Fruit fly (Drosophila melanogaster): ENCODE results near the gene CG31211.

The CG31211 gene

dm6 chr3R:11969217-11969616 is 19.7 kb downstream of the CG31211 start:
- peak; percentile 25 for TF ChIP-seq Hr96 (GFP tag; optimal IDR thresholded peaks at IDR 0.05)
- peak; percentile 29 for TF ChIP-seq CG11617 (GFP tag; optimal IDR thresholded peaks at IDR 0.05)
- TF ChIP-seq toe (GFP tag; optimal IDR thresholded peaks at IDR 0.05), result peak; percentile 6
- no peak for TF ChIP-seq Clk (GFP tag; optimal IDR thresholded peaks at IDR 0.05)
- TF ChIP-seq CG7045 (GFP tag; optimal IDR thresholded peaks at IDR 0.05), result peak; percentile 15
- TF ChIP-seq CG12768 (GFP tag; optimal IDR thresholded peaks at IDR 0.05), result peak; percentile 8
- TF ChIP-seq CG33017 (tag; optimal IDR thresholded peaks at IDR 0.05), result peak; percentile 46
- peak; percentile 17 for TF ChIP-seq CG14711 (tag; optimal IDR thresholded peaks at IDR 0.05)
- TF ChIP-seq cic (GFP tag; optimal IDR thresholded peaks at IDR 0.05), result peak; percentile 38
- TF ChIP-seq CG5204 (GFP tag; optimal IDR thresholded peaks at IDR 0.05), result peak; percentile 3
- TF ChIP-seq CG7101 (tag; optimal IDR thresholded peaks at IDR 0.05), result peak; percentile 48
- no peak for TF ChIP-seq tj (GFP tag; optimal IDR thresholded peaks at IDR 0.05)
- TF ChIP-seq bab1 (GFP tag; optimal IDR thresholded peaks at IDR 0.05), result no peak
- TF ChIP-seq cnc (optimal IDR thresholded peaks at IDR 0.05), result no peak
- TF ChIP-seq CG1620 (GFP tag; optimal IDR thresholded peaks at IDR 0.05), result no peak
- no peak for TF ChIP-seq pad (GFP tag; optimal IDR thresholded peaks at IDR 0.05)
- TF ChIP-seq Mnt (GFP tag; optimal IDR thresholded peaks at IDR 0.05), result no peak
- no peak for TF ChIP-seq ovo (GFP tag; optimal IDR thresholded peaks at IDR 0.05)

dm6 chr3R:11971394-11971793 is 21.9 kb downstream of the CG31211 start, which contains the start of gene GC2:
Gene GC2 (plus strand): TSS chr3R:11971694.
- TF ChIP-seq bab1 (GFP tag; optimal IDR thresholded peaks at IDR 0.05) (no peak), pad (GFP tag; optimal IDR thresholded peaks at IDR 0.05) (no peak), CG7101 (tag; optimal IDR thresholded peaks at IDR 0.05) (no peak), CG12768 (GFP tag; optimal IDR thresholded peaks at IDR 0.05) (no peak), cnc (optimal IDR thresholded peaks at IDR 0.05) (no peak), CG5204 (GFP tag; optimal IDR thresholded peaks at IDR 0.05) (no peak), Clk (GFP tag; optimal IDR thresholded peaks at IDR 0.05) (no peak), Hr96 (GFP tag; optimal IDR thresholded peaks at IDR 0.05) (no peak), CG14711 (tag; optimal IDR thresholded peaks at IDR 0.05) (no peak), CG7045 (GFP tag; optimal IDR thresholded peaks at IDR 0.05) (no peak), toe (GFP tag; optimal IDR thresholded peaks at IDR 0.05) (no peak), cic (GFP tag; optimal IDR thresholded peaks at IDR 0.05) (no peak)

- TF ChIP-seq Hr96 (GFP tag; optimal IDR thresholded peaks at IDR 0.05) (no peak), Crg-1 (GFP tag; optimal IDR thresholded peaks at IDR 0.05) (no peak), CG14711 (tag; optimal IDR thresholded peaks at IDR 0.05) (no peak), CG5204 (GFP tag; optimal IDR thresholded peaks at IDR 0.05) (no peak), CG1620 (GFP tag; optimal IDR thresholded peaks at IDR 0.05) (no peak), cic (GFP tag; optimal IDR thresholded peaks at IDR 0.05) (no peak), CG33017 (tag; optimal IDR thresholded peaks at IDR 0.05) (no peak), pad (GFP tag; optimal IDR thresholded peaks at IDR 0.05) (no peak), kay (GFP tag; ENCODE audit: borderline replicate concordance) (no peak)
These were observed 24.3 kb downstream of the CG31211 start for dm6 chr3R:11973826-11974225.

- TF ChIP-seq tj (GFP tag; optimal IDR thresholded peaks at IDR 0.05), result peak; percentile 52
- TF ChIP-seq CG12768 (GFP tag; optimal IDR thresholded peaks at IDR 0.05), result peak; percentile 42
- TF ChIP-seq cnc (optimal IDR thresholded peaks at IDR 0.05), result no peak
- no peak for TF ChIP-seq CG7045 (GFP tag; optimal IDR thresholded peaks at IDR 0.05)
- peak; percentile 33 for TF ChIP-seq ovo (GFP tag; optimal IDR thresholded peaks at IDR 0.05)
- no peak for TF ChIP-seq toe (GFP tag; optimal IDR thresholded peaks at IDR 0.05)
- no peak for TF ChIP-seq CG5204 (GFP tag; optimal IDR thresholded peaks at IDR 0.05)
- peak; percentile 16 for TF ChIP-seq CG33017 (tag; optimal IDR thresholded peaks at IDR 0.05)
- no peak for TF ChIP-seq Hr96 (GFP tag; optimal IDR thresholded peaks at IDR 0.05)
- TF ChIP-seq CG14711 (tag; optimal IDR thresholded peaks at IDR 0.05), result peak; percentile 32
- TF ChIP-seq CG1620 (GFP tag; optimal IDR thresholded peaks at IDR 0.05), result no peak
- TF ChIP-seq Mnt (GFP tag; optimal IDR thresholded peaks at IDR 0.05), result peak; percentile 43
- TF ChIP-seq CG7101 (tag; optimal IDR thresholded peaks at IDR 0.05), result peak; percentile 31
- TF ChIP-seq pad (GFP tag; optimal IDR thresholded peaks at IDR 0.05), result no peak
- no peak for TF ChIP-seq kay (GFP tag; ENCODE audit: borderline replicate concordance)
- TF ChIP-seq bab1 (GFP tag; optimal IDR thresholded peaks at IDR 0.05), result peak; percentile 40
- TF ChIP-seq Crg-1 (GFP tag; optimal IDR thresholded peaks at IDR 0.05), result no peak
- TF ChIP-seq Clk (GFP tag; optimal IDR thresholded peaks at IDR 0.05), result no peak
- TF ChIP-seq cic (GFP tag; optimal IDR thresholded peaks at IDR 0.05), result peak; percentile 49
- no peak for TF ChIP-seq CG11617 (GFP tag; optimal IDR thresholded peaks at IDR 0.05)
These were observed 25.2 kb downstream of the CG31211 start, which contains the start of gene Tango9 for dm6 chr3R:11974631-11975030. Gene Tango9 (minus strand): TSS chr3R:11974910.

- TF ChIP-seq Crg-1 (GFP tag; optimal IDR thresholded peaks at IDR 0.05) (no peak), bab1 (GFP tag; optimal IDR thresholded peaks at IDR 0.05) (no peak), CG7045 (GFP tag; optimal IDR thresholded peaks at IDR 0.05) (no peak), CG7101 (tag; optimal IDR thresholded peaks at IDR 0.05) (no peak), cic (GFP tag; optimal IDR thresholded peaks at IDR 0.05) (no peak), CG1620 (GFP tag; optimal IDR thresholded peaks at IDR 0.05) (no peak), kay (GFP tag; ENCODE audit: borderline replicate concordance) (no peak), toe (GFP tag; optimal IDR thresholded peaks at IDR 0.05) (no peak), cnc (optimal IDR thresholded peaks at IDR 0.05) (no peak), Mnt (GFP tag; optimal IDR thresholded peaks at IDR 0.05) (no peak), ovo (GFP tag; optimal IDR thresholded peaks at IDR 0.05) (no peak), pad (GFP tag; optimal IDR thresholded peaks at IDR 0.05) (no peak), Hr96 (GFP tag; optimal IDR thresholded peaks at IDR 0.05) (no peak)
These were observed 27.3 kb downstream of the CG31211 start, which contains the start of gene CG10005 for dm6 chr3R:11976556-11977335. Gene CG10005 (minus strand): TSS chr3R:11977197.

- TF ChIP-seq CG7101 (tag; optimal IDR thresholded peaks at IDR 0.05) (no peak), kay (GFP tag; ENCODE audit: borderline replicate concordance) (peak; percentile 70)
These were observed 27.8 kb downstream of the CG31211 start for dm6 chr3R:11977336-11977678.
